Worm (Caenorhabditis elegans): Measurements from ENCODE around the gene rsef-1.

Gene rsef-1

ce11 chrX:3089894-3090414 lies 30.8 kb upstream of the rsef-1 start (continued):
- TF ChIP-seq elt-2 (tag; optimal IDR thresholded peaks at IDR 0.05) (peak; percentile 93), skn-1 (tag; optimal IDR thresholded peaks at IDR 0.05) (no peak), pqm-1 (tag; optimal IDR thresholded peaks at IDR 0.05) (peak; percentile 75), egl-5 (tag; optimal IDR thresholded peaks at IDR 0.05) (no peak)

- TF ChIP-seq ztf-4 (tag; optimal IDR thresholded peaks at IDR 0.05): no peak
- no peak for TF ChIP-seq egl-5 (tag; optimal IDR thresholded peaks at IDR 0.05)
- TF ChIP-seq lin-15B (tag; optimal IDR thresholded peaks at IDR 0.05): no peak
- TF ChIP-seq elt-3 (tag; optimal IDR thresholded peaks at IDR 0.05): no peak
- TF ChIP-seq ZK546.5 (tag; optimal IDR thresholded peaks at IDR 0.05): no peak
- no peak for TF ChIP-seq elt-1 (tag; optimal IDR thresholded peaks at IDR 0.05)
Observed at ce11 chrX:3089423-3089822, 30.2 kb upstream of the rsef-1 start, which contains the start of gene pccb-1. TSS of gene pccb-1 (plus strand) at chrX:3089549.

ce11 chrX:3087647-3088046 lies 28.4 kb upstream of the rsef-1 start:
- TF ChIP-seq ceh-28 (tag; optimal IDR thresholded peaks at IDR 0.05) (peak; percentile 35), pha-4 (tag; optimal IDR thresholded peaks at IDR 0.05) (peak; percentile 27), unc-39 (tag; optimal IDR thresholded peaks at IDR 0.05) (no peak)

- TF ChIP-seq snpc-4 (tag; optimal IDR thresholded peaks at IDR 0.05) (no peak), ceh-9 (tag; optimal IDR thresholded peaks at IDR 0.05) (no peak), nfya-1 (tag; optimal IDR thresholded peaks at IDR 0.05; ENCODE audit: insufficient read depth) (no peak), nhr-23 (tag; optimal IDR thresholded peaks at IDR 0.05) (no peak), nhr-76 (tag; optimal IDR thresholded peaks at IDR 0.05) (no peak), R02D3.7 (tag; optimal IDR thresholded peaks at IDR 0.05) (no peak), mml-1 (tag; optimal IDR thresholded peaks at IDR 0.05) (no peak), ztf-4 (tag; optimal IDR thresholded peaks at IDR 0.05) (no peak), unc-62 (GFP tag; optimal IDR thresholded peaks at IDR 0.05) (no peak), nhr-43 (tag; optimal IDR thresholded peaks at IDR 0.05; ENCODE audit: poor library complexity, severe bottlenecking) (no peak), zag-1 (tag; optimal IDR thresholded peaks at IDR 0.05) (no peak)
Observed at ce11 chrX:3087245-3087644, 28.0 kb upstream of the rsef-1 start, which contains the start of gene F52E4.5. TSS of gene F52E4.5 (minus strand) at chrX:3087345.

- TF ChIP-seq fos-1 (tag; optimal IDR thresholded peaks at IDR 0.05): no peak
- no peak for TF ChIP-seq fkh-10 (GFP tag; optimal IDR thresholded peaks at IDR 0.05)
- TF ChIP-seq nfya-1 (tag; optimal IDR thresholded peaks at IDR 0.05; ENCODE audit: insufficient read depth): no peak
- no peak for TF ChIP-seq nhr-23 (tag; optimal IDR thresholded peaks at IDR 0.05)
- no peak for TF ChIP-seq eor-1 (tag; optimal IDR thresholded peaks at IDR 0.05)
- TF ChIP-seq zag-1 (tag; optimal IDR thresholded peaks at IDR 0.05): no peak
- TF ChIP-seq skn-1 (tag; optimal IDR thresholded peaks at IDR 0.05): no peak
- no peak for TF ChIP-seq daf-12 (tag; optimal IDR thresholded peaks at IDR 0.05)
Observed at ce11 chrX:3080825-3081224, 21.6 kb upstream of the rsef-1 start, which contains the start of gene twk-16. TSS of gene twk-16 (plus strand) at chrX:3081125.

ce11 chrX:3070322-3070721 lies 11.1 kb upstream of the rsef-1 start, which contains the start of gene ceh-31:
TSS of gene ceh-31 (minus strand) at chrX:3070422.
- no peak for TF ChIP-seq ceh-16 (tag; optimal IDR thresholded peaks at IDR 0.05)
- TF ChIP-seq sea-2 (GFP tag; optimal IDR thresholded peaks at IDR 0.05): no peak
- TF ChIP-seq hmg-11 (tag; optimal IDR thresholded peaks at IDR 0.05): no peak
- TF ChIP-seq ceh-28 (tag; optimal IDR thresholded peaks at IDR 0.05): no peak

ce11 chrX:3067052-3067451 lies 7.9 kb upstream of the rsef-1 start:
- no peak for TF ChIP-seq lsy-12 (tag; optimal IDR thresholded peaks at IDR 0.05)
- TF ChIP-seq nhr-25 (tag; optimal IDR thresholded peaks at IDR 0.05): no peak
- no peak for TF ChIP-seq elt-3 (tag; optimal IDR thresholded peaks at IDR 0.05)
- no peak for TF ChIP-seq elt-1 (tag; optimal IDR thresholded peaks at IDR 0.05)
- TF ChIP-seq elt-2 (tag; optimal IDR thresholded peaks at IDR 0.05): no peak
- no peak for TF ChIP-seq ceh-82 (tag; optimal IDR thresholded peaks at IDR 0.05)
- no peak for TF ChIP-seq skn-1 (tag; optimal IDR thresholded peaks at IDR 0.05)
- TF ChIP-seq nhr-77 (tag; optimal IDR thresholded peaks at IDR 0.05): no peak
- TF ChIP-seq egl-5 (tag; optimal IDR thresholded peaks at IDR 0.05): no peak
- no peak for TF ChIP-seq ZK546.5 (tag; optimal IDR thresholded peaks at IDR 0.05)
- TF ChIP-seq lin-39 (tag; optimal IDR thresholded peaks at IDR 0.05): no peak
